Fruit fly (Drosophila melanogaster) whole organism, embryonic: Measurements from ENCODE around the gene SC35.
A peak's percentile ranks its signal among the peaks of the same experiment; 100 is the strongest.

ENCODE experiments used
- Aef1 ChIP-seq: fragments of 200-800 bp; sonication (Bioruptor generic); IDR thresholded peaks from 3 replicates; pipeline ENCODE4 v1.3.6; 2022; ENCODE audit warnings: missing biosample characterization, missing genetic modification characterization
- B-H1 ChIP-seq: fragments of 200-800 bp; sonication (Bioruptor generic); IDR thresholded peaks from 3 replicates; pipeline ENCODE4 v1.3.6; 2022; ENCODE audit warnings: missing biosample characterization, missing genetic modification characterization
- Bteb2 ChIP-seq: fragments of 200-800 bp; sonication (Bioruptor generic); optimal IDR thresholded peaks from 2 replicates; lab custom pipeline; 2016; ENCODE audit warnings: missing biosample characterization, missing genetic modification characterization
- C15 ChIP-seq: fragments of 200-800 bp; sonication (Bioruptor generic); IDR thresholded peaks from 3 replicates; pipeline ENCODE4 v1.3.6; 2022; ENCODE audit warnings: missing biosample characterization, missing genetic modification characterization
- CG10431 ChIP-seq: fragments of 200-800 bp; sonication (Bioruptor generic); optimal IDR thresholded peaks from 3 replicates; lab custom pipeline; 2018; ENCODE audit warnings: missing biosample characterization, mild to moderate bottlenecking, missing genetic modification characterization
- CG11093 ChIP-seq: fragments of 200-800 bp; sonication (Bioruptor generic); IDR thresholded peaks from 3 replicates; pipeline ENCODE4 v1.3.6; 2022; ENCODE audit warnings: missing biosample characterization, missing genetic modification characterization
- CG11247 ChIP-seq: fragments of 200-800 bp; sonication (Bioruptor generic); IDR thresholded peaks from 2 replicates; pipeline ENCODE4 v1.3.6; 2022; ENCODE audit warnings: missing biosample characterization, missing genetic modification characterization
- CG12769 ChIP-seq: fragments of 200-800 bp; sonication (Bioruptor generic); optimal IDR thresholded peaks from 2 replicates; lab custom pipeline; 2019; ENCODE audit warnings: missing biosample characterization, mild to moderate bottlenecking, missing genetic modification characterization, moderate library complexity
- CG13287 ChIP-seq: fragments of 200-800 bp; sonication (Bioruptor generic); IDR thresholded peaks from 2 replicates; pipeline ENCODE4 v1.3.6; 2022; ENCODE audit warnings: missing biosample characterization, missing genetic modification characterization; ENCODE audit not compliant: partially characterized antibody
- CG14014 ChIP-seq: fragments of 200-800 bp; sonication (Bioruptor generic); IDR thresholded peaks from 2 replicates; pipeline ENCODE4 v1.3.6; 2022; ENCODE audit warnings: missing biosample characterization, missing genetic modification characterization
- CG1602 ChIP-seq: fragments of 200-800 bp; sonication (Bioruptor generic); optimal IDR thresholded peaks from 3 replicates; lab custom pipeline; 2016; ENCODE audit warnings: missing biosample characterization, missing genetic modification characterization
- CG17385 ChIP-seq: fragments of 200-800 bp; sonication (Bioruptor generic); optimal IDR thresholded peaks from 3 replicates; lab custom pipeline; 2018; ENCODE audit warnings: missing biosample characterization, mild to moderate bottlenecking, missing genetic modification characterization
- CG17829 ChIP-seq: fragments of 200-800 bp; optimal IDR thresholded peaks from 2 replicates; lab custom pipeline; 2019; ENCODE audit warnings: missing biosample characterization, mild to moderate bottlenecking, missing genetic modification characterization, moderate library complexity
- CG18476 ChIP-seq: fragments of 200-800 bp; sonication (Bioruptor generic); optimal IDR thresholded peaks from 2 replicates; lab custom pipeline; 2016; ENCODE audit warnings: missing biosample characterization, mild to moderate bottlenecking, missing genetic modification characterization
- CG30403 ChIP-seq: fragments of 200-800 bp; sonication (Bioruptor generic); optimal IDR thresholded peaks from 3 replicates; lab custom pipeline; 2016; ENCODE audit warnings: missing biosample characterization, missing genetic modification characterization
- CG3065 ChIP-seq: fragments of 200-800 bp; sonication (Bioruptor generic); optimal IDR thresholded peaks from 2 replicates; lab custom pipeline; 2016; ENCODE audit warnings: missing biosample characterization, missing genetic modification characterization
- CG32767 ChIP-seq: fragments of 200-800 bp; sonication (Bioruptor generic); IDR thresholded peaks from 2 replicates; pipeline ENCODE4 v1.3.6; 2022; ENCODE audit warnings: missing biosample characterization, missing genetic modification characterization
- CG7839 ChIP-seq: fragments of 200-800 bp; sonication (Bioruptor generic); optimal IDR thresholded peaks from 3 replicates; lab custom pipeline; 2018; ENCODE audit warnings: missing biosample characterization, mild to moderate bottlenecking, missing genetic modification characterization, moderate library complexity
- CG7987 ChIP-seq: fragments of 200-800 bp; sonication (Bioruptor generic); optimal IDR thresholded peaks from 2 replicates; lab custom pipeline; 2018; ENCODE audit warnings: missing biosample characterization, mild to moderate bottlenecking, missing genetic modification characterization, moderate library complexity
- CG9609 ChIP-seq: fragments of 200-800 bp; sonication (Bioruptor generic); optimal IDR thresholded peaks from 3 replicates; lab custom pipeline; 2016; ENCODE audit warnings: missing biosample characterization, missing genetic modification characterization
- CG9932 ChIP-seq: fragments of 200-800 bp; sonication (Bioruptor generic); IDR thresholded peaks from 2 replicates; pipeline ENCODE4 v1.3.6; 2022; ENCODE audit warnings: missing biosample characterization, missing genetic modification characterization
- CHES-1-like ChIP-seq: fragments of 200-800 bp; sonication (Bioruptor generic); optimal IDR thresholded peaks from 2 replicates; lab custom pipeline; 2016; ENCODE audit warnings: missing biosample characterization, missing genetic modification characterization
- Camta ChIP-seq: fragments of 200-800 bp; sonication (Bioruptor generic); optimal IDR thresholded peaks from 2 replicates; lab custom pipeline; 2016; ENCODE audit warnings: missing biosample characterization, missing genetic modification characterization
- D19A ChIP-seq: fragments of 200-800 bp; optimal IDR thresholded peaks from 3 replicates; lab custom pipeline; 2019; ENCODE audit warnings: missing biosample characterization, mild to moderate bottlenecking, missing genetic modification characterization, moderate library complexity
- Dbx ChIP-seq: fragments of 200-800 bp; sonication (Bioruptor generic); IDR thresholded peaks from 3 replicates; pipeline ENCODE4 v1.3.6; 2022; ENCODE audit warnings: missing biosample characterization, missing genetic modification characterization
- Dek ChIP-seq: fragments of 200-800 bp; sonication (Bioruptor generic); optimal IDR thresholded peaks from 3 replicates; lab custom pipeline; 2019; ENCODE audit warnings: missing biosample characterization, mild to moderate bottlenecking, missing genetic modification characterization, moderate library complexity
- Dll ChIP-seq: fragments of 200-800 bp; sonication (Bioruptor generic); IDR thresholded peaks from 4 replicates; pipeline ENCODE4 v1.3.6; 2022; ENCODE audit warnings: missing biosample characterization, missing genetic modification characterization; ENCODE audit not compliant: partially characterized antibody
- Drgx ChIP-seq: fragments of 200-800 bp; sonication (Bioruptor generic); IDR thresholded peaks from 2 replicates; pipeline ENCODE4 v1.3.6; 2022; ENCODE audit warnings: missing biosample characterization, missing genetic modification characterization
- Max ChIP-seq: fragments of 200-800 bp; sonication (Bioruptor generic); optimal IDR thresholded peaks from 2 replicates; lab custom pipeline; 2016; ENCODE audit warnings: missing biosample characterization, mild to moderate bottlenecking, missing genetic modification characterization
- Med ChIP-seq: fragments of 200-800 bp; sonication (Bioruptor generic); peaks from one replicate; lab custom pipeline; 2016; ENCODE audit warnings: missing biosample characterization, missing genetic modification characterization, mild to moderate bottlenecking, inconsistent platforms, moderate library complexity
- Sry-δ ChIP-seq: fragments of 200-800 bp; sonication (Bioruptor generic); optimal IDR thresholded peaks from 2 replicates; lab custom pipeline; 2016; ENCODE audit warnings: missing biosample characterization, missing genetic modification characterization
- Usf ChIP-seq: fragments of 200-800 bp; sonication (Bioruptor generic); optimal IDR thresholded peaks from 2 replicates; lab custom pipeline; 2017; ENCODE audit warnings: missing genotype, missing biosample characterization, missing genetic modification characterization
- chif ChIP-seq, 2 experiments: fragments of 200-800 bp; sonication (Bioruptor generic); optimal IDR thresholded peaks; 3 replicates each; lab custom pipeline; 2016; ENCODE audit warnings: missing biosample characterization in 2 of 2, missing genetic modification characterization in 2 of 2
- chinmo ChIP-seq: fragments of 200-800 bp; sonication (Bioruptor generic); IDR thresholded peaks from 4 replicates; pipeline ENCODE4 v1.3.6; 2022; ENCODE audit warnings: missing biosample characterization, missing genetic modification characterization; ENCODE audit not compliant: partially characterized antibody
- chm ChIP-seq: fragments of 200-800 bp; sonication (Bioruptor generic); IDR thresholded peaks from 2 replicates; pipeline ENCODE4 v1.3.6; 2022; ENCODE audit warnings: missing biosample characterization, missing genetic modification characterization
- croc ChIP-seq: fragments of 200-800 bp; sonication (Bioruptor generic); conservative IDR thresholded peaks from 3 replicates; pipeline ENCODE4 v1.3.6; 2022; ENCODE audit warnings: missing biosample characterization, missing genetic modification characterization
- exex ChIP-seq: fragments of 200-800 bp; sonication (Bioruptor generic); optimal IDR thresholded peaks from 4 replicates; lab custom pipeline; 2018; ENCODE audit warnings: missing biosample characterization, mild to moderate bottlenecking, missing genetic modification characterization, moderate library complexity
- grn ChIP-seq: fragments of 200-800 bp; sonication (Bioruptor generic); optimal IDR thresholded peaks from 3 replicates; lab custom pipeline; 2017; ENCODE audit warnings: missing biosample characterization, missing genetic modification characterization
- ind ChIP-seq: fragments of 200-800 bp; sonication (Bioruptor generic); optimal IDR thresholded peaks from 3 replicates; lab custom pipeline; 2016; ENCODE audit warnings: missing biosample characterization, missing genetic modification characterization
- maf-S ChIP-seq: fragments of 200-800 bp; sonication (Bioruptor generic); optimal IDR thresholded peaks from 2 replicates; lab custom pipeline; 2016; ENCODE audit warnings: missing biosample characterization, missing genetic modification characterization
- mirr ChIP-seq: fragments of 200-800 bp; sonication (Bioruptor generic); optimal IDR thresholded peaks from 3 replicates; lab custom pipeline; 2018; ENCODE audit warnings: missing biosample characterization, mild to moderate bottlenecking, missing genetic modification characterization
- nom ChIP-seq: fragments of 200-800 bp; sonication (Bioruptor generic); optimal IDR thresholded peaks from 2 replicates; lab custom pipeline; 2017; ENCODE audit warnings: missing biosample characterization, missing genetic modification characterization, mild to moderate bottlenecking, moderate library complexity, missing genetic modification reagents
- org-1 ChIP-seq: fragments of 200-800 bp; sonication (Bioruptor generic); optimal IDR thresholded peaks from 2 replicates; lab custom pipeline; 2017; ENCODE audit warnings: missing biosample characterization, missing genetic modification characterization
- sens ChIP-seq: fragments of 200-800 bp; sonication (Bioruptor generic); peaks from one replicate; lab custom pipeline; 2016; ENCODE audit warnings: missing biosample characterization, missing genetic modification characterization
- seq ChIP-seq: fragments of 200-800 bp; sonication (Bioruptor generic); IDR thresholded peaks from 2 replicates; pipeline ENCODE4 v1.3.6; 2022; ENCODE audit warnings: missing biosample characterization, missing genetic modification characterization
- sob ChIP-seq: fragments of 200-800 bp; sonication (Bioruptor generic); IDR thresholded peaks from 2 replicates; pipeline ENCODE4 v1.3.6; 2022; ENCODE audit warnings: missing biosample characterization, missing genetic modification characterization
- sr ChIP-seq: fragments of 200-800 bp; sonication (Bioruptor generic); IDR thresholded peaks from 3 replicates; pipeline ENCODE4 v1.3.6; 2022; ENCODE audit warnings: missing biosample characterization, missing genetic modification characterization
- twi ChIP-seq: fragments of 200-800 bp; optimal IDR thresholded peaks from 2 replicates; lab custom pipeline; 2019; ENCODE audit warnings: missing biosample characterization, mild to moderate bottlenecking, missing genetic modification characterization, moderate library complexity
- wdn ChIP-seq: fragments of 200-800 bp; sonication (Bioruptor generic); IDR thresholded peaks from 2 replicates; pipeline ENCODE4 v1.3.6; 2022; ENCODE audit warnings: missing biosample characterization, missing genetic modification characterization

Gene SC35

dm6 chr2L:12471937-12472336 is 37.5 kb upstream of the SC35 start:
- TF ChIP-seq nom (GFP tag; lab: Kevin White, UChicago) (peak; percentile 0), Usf (GFP tag; lab: Kevin White, UChicago) (no peak), Drgx (GFP tag; lab: Robert Waterston, UW) (peak; percentile 52)

- peak; percentile 4 for TF ChIP-seq mirr
- TF ChIP-seq CG9932 (GFP tag; lab: Robert Waterston, UW): 0 out of 2 replicates have a peak, but pooled peaks have one; percentile 1
- TF ChIP-seq chinmo (GFP tag; lab: Robert Waterston, UW): peak; percentile 75; the same call in 2 of the 4 replicates
- TF ChIP-seq CG17829: no peak
- TF ChIP-seq sob (GFP tag; lab: Robert Waterston, UW): peak; percentile 19; the same call in 1 of the 2 replicates
- TF ChIP-seq B-H1 (GFP tag; lab: Robert Waterston, UW): no peak
- no peak for TF ChIP-seq CG18476
- peak; percentile 40 for TF ChIP-seq CG7987 (GFP tag; lab: Kevin White, UChicago)
- TF ChIP-seq Aef1 (GFP tag; lab: Robert Waterston, UW): no peak
- TF ChIP-seq sr (GFP tag; lab: Robert Waterston, UW): peak; percentile 55; the same call in 2 of the 3 replicates
- TF ChIP-seq CG30403 (GFP tag; lab: Kevin White, UChicago): no peak
- TF ChIP-seq grn: peak; percentile 56
- 0 out of 2 replicates have a peak, but pooled peaks have one; percentile 11 for TF ChIP-seq CG32767
- TF ChIP-seq chm (GFP tag; lab: Robert Waterston, UW): peak; percentile 20; the same call in 1 of the 2 replicates
- TF ChIP-seq seq (GFP tag; lab: Robert Waterston, UW): 0 out of 2 replicates have a peak, but pooled peaks have one; percentile 30
- TF ChIP-seq CG11247 (GFP tag; lab: Robert Waterston, UW): no peak
- peak; percentile 8 for TF ChIP-seq Med (GFP tag; lab: Kevin White, UChicago)
- TF ChIP-seq, all 482 proteins: peak for 11
Observed at dm6 chr2L:12469235-12469634, 34.8 kb upstream of the SC35 start.

dm6 chr2L:12468813-12469212 is 34.3 kb upstream of the SC35 start:
- TF ChIP-seq Bteb2 (GFP tag; lab: Kevin White, UChicago): no peak
- no peak for TF ChIP-seq Dll (GFP tag; lab: Robert Waterston, UW)
- no peak for TF ChIP-seq C15 (GFP tag; lab: Robert Waterston, UW)
- TF ChIP-seq Med (GFP tag; lab: Kevin White, UChicago): peak; percentile 13
- no peak for TF ChIP-seq CG11093 (GFP tag; lab: Robert Waterston, UW)
- no peak for TF ChIP-seq chif (GFP tag; optimal IDR thresholded peaks at IDR 0.05; lab: Kevin White, UChicago)
- no peak for TF ChIP-seq ind
- no peak for TF ChIP-seq CG7839 (tag; lab: Kevin White, UChicago)
- TF ChIP-seq CG12769: peak; percentile 65
- TF ChIP-seq Max: no peak
- TF ChIP-seq Sry-δ (GFP tag; lab: Kevin White, UChicago): no peak
- TF ChIP-seq croc: no peak
- no peak for TF ChIP-seq CG9609 (GFP tag; lab: Kevin White, UChicago)
- 0 out of 2 replicates have a peak, but pooled peaks have one; percentile 28 for TF ChIP-seq wdn (GFP tag; lab: Robert Waterston, UW)
- TF ChIP-seq maf-S (GFP tag; lab: Kevin White, UChicago): peak; percentile 6
- TF ChIP-seq twi (tag; lab: Kevin White, UChicago): no peak
- no peak for TF ChIP-seq CG1602 (GFP tag; lab: Kevin White, UChicago)
- TF ChIP-seq sens (GFP tag; lab: Kevin White, UChicago): peak; percentile 68
- TF ChIP-seq CG3065 (GFP tag; lab: Kevin White, UChicago): no peak
- TF ChIP-seq Camta: no peak
- TF ChIP-seq Dek: peak; percentile 29
- TF ChIP-seq CG10431 (GFP tag; lab: Kevin White, UChicago): no peak
- TF ChIP-seq CG14014 (GFP tag; lab: Robert Waterston, UW): 0 out of 2 replicates have a peak, but pooled peaks have one; percentile 4
- no peak for TF ChIP-seq org-1
- TF ChIP-seq Dbx (GFP tag; lab: Robert Waterston, UW): no peak
- peak; percentile 4 for TF ChIP-seq CG17385
- no peak for TF ChIP-seq D19A (tag; lab: Kevin White, UChicago)
- TF ChIP-seq CHES-1-like (GFP tag; lab: Kevin White, UChicago): no peak
- TF ChIP-seq CG13287 (GFP tag; lab: Robert Waterston, UW): no peak
- TF ChIP-seq exex (tag; lab: Kevin White, UChicago): no peak
